Worm (Caenorhabditis elegans) whole organism, L1 larva: ENCODE measurements around the gene T20B12.7.
A peak's percentile ranks its signal among the peaks of the same experiment; 100 is the strongest.

ENCODE experiments used
- C04F5.9 ChIP-seq: sonication (generic microtip); optimal IDR thresholded peaks from 2 replicates; lab custom pipeline; 2016; ENCODE audit warnings: missing genetic modification characterization, missing compliant biosample characterization
- C16A3.4 ChIP-seq: fragments of 150-350 bp; optimal IDR thresholded peaks from 2 replicates; lab custom pipeline; 2014; ENCODE audit warnings: missing biosample characterization, missing genetic modification characterization
- C34B4.2 ChIP-seq: sonication (generic microtip); optimal IDR thresholded peaks from 2 replicates; lab custom pipeline; 2017; ENCODE audit warnings: mild to moderate bottlenecking, missing genetic modification characterization, missing compliant biosample characterization
- F16B12.6 ChIP-seq: fragments of 150-350 bp; optimal IDR thresholded peaks from 2 replicates; lab custom pipeline; 2014; ENCODE audit warnings: missing biosample characterization, missing genetic modification characterization
- aha-1 ChIP-seq: fragments of 150-350 bp; optimal IDR thresholded peaks from 2 replicates; lab custom pipeline; 2014; ENCODE audit warnings: missing biosample characterization, missing genetic modification characterization
- aly-2 ChIP-seq: fragments of 150-350 bp; optimal IDR thresholded peaks from 2 replicates; lab custom pipeline; 2014; ENCODE audit warnings: missing biosample characterization, missing genetic modification characterization
- ama-1 ChIP-seq: fragments of 150-350 bp; optimal IDR thresholded peaks from 2 replicates; lab custom pipeline; 2014
- ceh-63 ChIP-seq: fragments of 200-800 bp; sonication (Bioruptor generic); optimal IDR thresholded peaks from 2 replicates; lab custom pipeline; 2018; ENCODE audit warnings: mild to moderate bottlenecking, missing genetic modification characterization, missing compliant biosample characterization
- ceh-8 ChIP-seq: fragments of 200-800 bp; sonication (Bioruptor generic); optimal IDR thresholded peaks from 2 replicates; lab custom pipeline; 2018; ENCODE audit warnings: mild to moderate bottlenecking, missing genetic modification characterization, moderate library complexity, missing compliant biosample characterization
- ceh-82 ChIP-seq, 3 experiments: fragments of 150-350 bp in 1 of 3; sonication (generic microtip) in 2 of 3; optimal IDR thresholded peaks; 2 replicates each; lab custom pipeline; 2014 to 2017; ENCODE audit warnings: missing biosample characterization in 3 of 3, missing genetic modification characterization in 3 of 3
- ceh-88 ChIP-seq: fragments of 200-800 bp; sonication (Bioruptor generic); IDR thresholded peaks from 2 replicates; pipeline ENCODE4 v1.3.6; 2022; ENCODE audit warnings: missing genetic modification characterization, missing compliant biosample characterization
- ceh-90 ChIP-seq: sonication (generic microtip); optimal IDR thresholded peaks from 2 replicates; lab custom pipeline; 2016; ENCODE audit warnings: missing genetic modification characterization, missing compliant biosample characterization
- dpl-1 ChIP-seq, 3 experiments: fragments of 150-350 bp in 2 of 3; sonication (generic microtip) in 1 of 3; optimal IDR thresholded peaks; 2 replicates each; lab custom pipeline; 2014 to 2017; ENCODE audit warnings: missing biosample characterization in 3 of 3, missing genetic modification characterization in 3 of 3, missing genetic modification reagents in 3 of 3
- dsc-1 ChIP-seq: sonication (generic microtip); optimal IDR thresholded peaks from 2 replicates; lab custom pipeline; 2016; ENCODE audit warnings: mild to moderate bottlenecking, missing genetic modification characterization, missing compliant biosample characterization
- efl-1 ChIP-seq, 4 experiments: fragments of 150-350 bp; optimal IDR thresholded peaks in 3 of 4; peaks in 1 of 4; 1 replicate in 1 of 4; 2 replicates in 3 of 4; lab custom pipeline; 2014; ENCODE audit warnings: missing biosample characterization in 2 of 4, missing genetic modification characterization in 2 of 4, missing genetic modification reagents in 2 of 4
- efl-3 ChIP-seq: fragments of 200-800 bp; sonication (Bioruptor generic); optimal IDR thresholded peaks from 2 replicates; lab custom pipeline; 2018; ENCODE audit warnings: mild to moderate bottlenecking, missing genetic modification characterization, missing compliant biosample characterization
- egl-13 ChIP-seq: sonication (generic microtip); optimal IDR thresholded peaks from 2 replicates; lab custom pipeline; 2016; ENCODE audit warnings: missing genotype, missing genetic modification reagents, missing genetic modification characterization, missing compliant biosample characterization
- egl-27 ChIP-seq, 2 experiments: fragments of 150-350 bp in 1 of 2; sonication (generic microtip); optimal IDR thresholded peaks; 3 replicates each; lab custom pipeline; 2017 to 2018; ENCODE audit warnings: missing biosample characterization in 2 of 2, missing genetic modification characterization in 2 of 2, missing genetic modification reagents in 2 of 2
- elt-2 ChIP-seq: sonication (generic microtip); optimal IDR thresholded peaks from 2 replicates; lab custom pipeline; 2016; ENCODE audit warnings: missing genetic modification characterization, mild to moderate bottlenecking, inconsistent platforms, missing compliant biosample characterization, missing genetic modification reagents
- ets-5 ChIP-seq: fragments of 200-800 bp; sonication (Bioruptor generic); IDR thresholded peaks from 2 replicates; pipeline ENCODE4 v1.3.6; 2022; ENCODE audit warnings: missing genetic modification characterization, missing compliant biosample characterization
- fkh-10 ChIP-seq: sonication (generic microtip); optimal IDR thresholded peaks from 2 replicates; lab custom pipeline; 2017; ENCODE audit warnings: missing biosample characterization, missing genetic modification reagents, missing genetic modification characterization
- fos-1 ChIP-seq: fragments of 150-350 bp; optimal IDR thresholded peaks from 2 replicates; lab custom pipeline; 2014; ENCODE audit warnings: missing biosample characterization, missing genetic modification characterization
- hlh-17 ChIP-seq: fragments of 200-800 bp; sonication (Bioruptor generic); optimal IDR thresholded peaks from 2 replicates; lab custom pipeline; 2018; ENCODE audit warnings: missing genetic modification characterization, mild to moderate bottlenecking, missing compliant biosample characterization, moderate library complexity, borderline replicate concordance
- hlh-4 ChIP-seq: sonication (generic microtip); optimal IDR thresholded peaks from 2 replicates; lab custom pipeline; 2016; ENCODE audit warnings: mild to moderate bottlenecking, missing genetic modification characterization, missing compliant biosample characterization
- hpl-2 ChIP-seq: fragments of 150-350 bp; optimal IDR thresholded peaks from 2 replicates; lab custom pipeline; 2014; ENCODE audit warnings: missing biosample characterization, missing genetic modification reagents, missing genetic modification characterization
- irx-1 ChIP-seq: sonication (generic microtip); optimal IDR thresholded peaks from 2 replicates; lab custom pipeline; 2016; ENCODE audit warnings: missing genetic modification characterization, missing compliant biosample characterization
- lin-15B ChIP-seq: fragments of 150-350 bp; sonication (generic microtip); optimal IDR thresholded peaks from 3 replicates; lab custom pipeline; 2014; ENCODE audit warnings: missing biosample characterization, missing genetic modification characterization
- lin-35 ChIP-seq, 2 experiments: fragments of 150-350 bp; optimal IDR thresholded peaks; 2 replicates each; lab custom pipeline; 2014; ENCODE audit warnings: missing biosample characterization in 2 of 2, missing genetic modification characterization in 2 of 2, missing genetic modification reagents in 2 of 2
- lir-3 ChIP-seq: sonication (generic microtip); optimal IDR thresholded peaks from 2 replicates; lab custom pipeline; 2016; ENCODE audit warnings: mild to moderate bottlenecking, missing genetic modification characterization, moderate library complexity, missing compliant biosample characterization; ENCODE audit not compliant: poor library complexity
- mab-9 ChIP-seq: fragments of 200-800 bp; sonication (Bioruptor generic); IDR thresholded peaks from 2 replicates; pipeline ENCODE4 v1.3.6; 2022; ENCODE audit warnings: missing genetic modification reagents, missing genetic modification characterization, missing compliant biosample characterization
- nhr-11 ChIP-seq: fragments of 150-350 bp; optimal IDR thresholded peaks from 2 replicates; lab custom pipeline; 2014; ENCODE audit warnings: missing biosample characterization, missing genetic modification characterization
- nhr-19 ChIP-seq: fragments of 200-800 bp; sonication (Bioruptor generic); conservative IDR thresholded peaks from 2 replicates; pipeline ENCODE4 v1.3.6; 2022; ENCODE audit warnings: missing genetic modification characterization, missing compliant biosample characterization
- nhr-237 ChIP-seq: fragments of 150-350 bp; optimal IDR thresholded peaks from 2 replicates; lab custom pipeline; 2014; ENCODE audit warnings: missing biosample characterization, missing genetic modification characterization
- nhr-28 ChIP-seq: fragments of 150-350 bp; optimal IDR thresholded peaks from 2 replicates; lab custom pipeline; 2014; ENCODE audit warnings: missing biosample characterization, missing genetic modification characterization
- nhr-76 ChIP-seq: sonication (generic microtip); optimal IDR thresholded peaks from 2 replicates; lab custom pipeline; 2017; ENCODE audit warnings: missing biosample characterization, missing genetic modification characterization
- nhr-77 ChIP-seq: fragments of 150-350 bp; optimal IDR thresholded peaks from 2 replicates; lab custom pipeline; 2014; ENCODE audit warnings: missing biosample characterization, missing genetic modification characterization
- nhr-85 ChIP-seq: sonication (generic microtip); peaks from one replicate; lab custom pipeline; 2016; ENCODE audit warnings: missing genetic modification characterization, inconsistent platforms, missing compliant biosample characterization
- nhr-90 ChIP-seq: sonication (generic microtip); optimal IDR thresholded peaks from 2 replicates; lab custom pipeline; 2016; ENCODE audit warnings: mild to moderate bottlenecking, missing genetic modification characterization, missing compliant biosample characterization; ENCODE audit not compliant: poor library complexity
- pqm-1 ChIP-seq: sonication (generic microtip); optimal IDR thresholded peaks from 3 replicates; lab custom pipeline; 2017; ENCODE audit warnings: missing biosample characterization, missing genetic modification characterization
- rnt-1 ChIP-seq: sonication (generic microtip); optimal IDR thresholded peaks from 2 replicates; lab custom pipeline; 2016; ENCODE audit warnings: mild to moderate bottlenecking, missing genetic modification characterization, moderate library complexity, missing compliant biosample characterization
- skn-1 ChIP-seq: fragments of 150-350 bp; optimal IDR thresholded peaks from 2 replicates; lab custom pipeline; 2014; ENCODE audit warnings: missing biosample characterization, missing genetic modification characterization
- snpc-4 ChIP-seq: fragments of 150-350 bp; optimal IDR thresholded peaks from 2 replicates; lab custom pipeline; 2014; ENCODE audit warnings: missing biosample characterization, missing genetic modification characterization
- snu-23 ChIP-seq: sonication (generic microtip); optimal IDR thresholded peaks from 2 replicates; lab custom pipeline; 2016; ENCODE audit warnings: missing genetic modification characterization, missing compliant biosample characterization
- sox-4 ChIP-seq: sonication (generic microtip); optimal IDR thresholded peaks from 2 replicates; lab custom pipeline; 2016; ENCODE audit warnings: missing genetic modification characterization, missing compliant biosample characterization
- sptf-1 ChIP-seq: fragments of 150-350 bp; optimal IDR thresholded peaks from 2 replicates; lab custom pipeline; 2014; ENCODE audit warnings: missing biosample characterization, missing genetic modification characterization
- sup-37 ChIP-seq: fragments of 200-800 bp; sonication (Bioruptor generic); optimal IDR thresholded peaks from 2 replicates; lab custom pipeline; 2018; ENCODE audit warnings: mild to moderate bottlenecking, missing genetic modification characterization, missing compliant biosample characterization
- swsn-7 ChIP-seq: sonication (generic microtip); optimal IDR thresholded peaks from 2 replicates; lab custom pipeline; 2016; ENCODE audit warnings: missing genetic modification characterization, missing compliant biosample characterization
- tbx-2 ChIP-seq: sonication (generic microtip); optimal IDR thresholded peaks from 2 replicates; lab custom pipeline; 2016; ENCODE audit warnings: missing genetic modification characterization, missing compliant biosample characterization
- tlp-1 ChIP-seq: fragments of 150-350 bp; optimal IDR thresholded peaks from 2 replicates; lab custom pipeline; 2014; ENCODE audit warnings: missing biosample characterization, missing genetic modification characterization
- unc-30 ChIP-seq: sonication (generic microtip); optimal IDR thresholded peaks from 2 replicates; lab custom pipeline; 2017; ENCODE audit warnings: missing biosample characterization, missing genetic modification characterization
- unc-62 ChIP-seq: fragments of 150-350 bp; optimal IDR thresholded peaks from 2 replicates; lab custom pipeline; 2014; ENCODE audit warnings: missing biosample characterization, missing genetic modification reagents, missing genetic modification characterization
- unc-86 ChIP-seq: sonication (generic microtip); optimal IDR thresholded peaks from 2 replicates; lab custom pipeline; 2016; ENCODE audit warnings: missing genetic modification characterization, missing compliant biosample characterization
- unc-98 ChIP-seq: fragments of 200-800 bp; sonication (Bioruptor generic); IDR thresholded peaks from 2 replicates; pipeline ENCODE4 v1.3.6; 2022; ENCODE audit warnings: missing genetic modification characterization, missing compliant biosample characterization
- vab-15 ChIP-seq: sonication (generic microtip); optimal IDR thresholded peaks from 2 replicates; lab custom pipeline; 2017; ENCODE audit warnings: missing genotype, mild to moderate bottlenecking, missing genetic modification characterization, missing compliant biosample characterization

The T20B12.7 gene

ce11 chrIII:7387359-7387758, 8.5 kb upstream of the T20B12.7 start (continued):
- no peak for TF ChIP-seq hpl-2 (GFP tag; lab: Kevin White, UChicago)
- no peak for TF ChIP-seq ceh-63
- no peak for TF ChIP-seq aly-2 (tag; lab: Kevin White, UChicago)
- TF ChIP-seq sox-4 (tag; lab: Kevin White, UChicago) = no peak
- TF ChIP-seq C16A3.4 = no peak
- TF ChIP-seq nhr-237 (tag; lab: Kevin White, UChicago) = no peak
- peak; percentile 18 to 36 for TF ChIP-seq lin-35 (GFP tag; optimal IDR thresholded peaks at IDR 0.05; lab: Kevin White, UChicago)
- peak; percentile 13 for TF ChIP-seq unc-86 (tag; lab: Kevin White, UChicago)
- TF ChIP-seq ceh-82 (tag; optimal IDR thresholded peaks at IDR 0.05; lab: Kevin White, UChicago) = peak in 2 of 3 experiments; percentile 11 to 14
- no peak for TF ChIP-seq ets-5 (GFP tag; lab: Robert Waterston, UW)
- TF ChIP-seq nhr-19 (GFP tag; lab: Robert Waterston, UW) = 0 out of 2 replicates have a peak, but pooled peaks have one; percentile 10
- no peak for TF ChIP-seq hlh-17
- peak; percentile 20 to 23 for TF ChIP-seq efl-1 (optimal IDR thresholded peaks at IDR 0.05; lab: Kevin White, UChicago)
- TF ChIP-seq efl-1 (GFP tag; optimal IDR thresholded peaks at IDR 0.05 in 1 of 2; lab: Kevin White, UChicago) = peak; percentile 7 to 51
- TF ChIP-seq sptf-1 (tag; lab: Kevin White, UChicago) = no peak
- no peak for TF ChIP-seq pqm-1 (tag; lab: Kevin White, UChicago)
- TF ChIP-seq tbx-2 (tag; lab: Kevin White, UChicago) = no peak
- no peak for TF ChIP-seq dsc-1
- no peak for TF ChIP-seq lir-3 (tag; lab: Kevin White, UChicago)
- no peak for TF ChIP-seq hlh-4
- TF ChIP-seq aha-1 = no peak
- TF ChIP-seq egl-27 (tag; optimal IDR thresholded peaks at IDR 0.05; lab: Kevin White, UChicago) = no peak
- TF ChIP-seq ceh-90 (tag; lab: Kevin White, UChicago) = no peak
- no peak for TF ChIP-seq ceh-88
- TF ChIP-seq nhr-11 = no peak
- no peak for TF ChIP-seq vab-15
- TF ChIP-seq nhr-85 (tag; lab: Kevin White, UChicago) = no peak
- no peak for TF ChIP-seq fos-1 (tag; lab: Kevin White, UChicago)
- TF ChIP-seq ceh-8 (GFP tag; lab: Kevin White, UChicago) = no peak
- TF ChIP-seq fkh-10 = peak; percentile 24
- no peak for TF ChIP-seq efl-3
- no peak for TF ChIP-seq tlp-1
- TF ChIP-seq unc-30 (tag; lab: Kevin White, UChicago) = no peak
- TF ChIP-seq C04F5.9 (tag; lab: Kevin White, UChicago) = no peak
- no peak for TF ChIP-seq unc-98
- no peak for TF ChIP-seq egl-13
- TF ChIP-seq irx-1 (tag; lab: Kevin White, UChicago) = no peak
- peak; percentile 7 for TF ChIP-seq swsn-7 (tag; lab: Kevin White, UChicago)
- TF ChIP-seq rnt-1 (tag; lab: Kevin White, UChicago) = peak; percentile 16
- TF ChIP-seq skn-1 (tag; lab: Kevin White, UChicago) = no peak
- TF ChIP-seq lin-15B (tag; lab: Kevin White, UChicago) = peak; percentile 28
- TF ChIP-seq unc-62 (GFP tag; lab: Kevin White, UChicago) = no peak
- TF ChIP-seq nhr-76 (tag; lab: Kevin White, UChicago) = no peak
- TF ChIP-seq nhr-28 (tag; lab: Kevin White, UChicago) = no peak
- peak in 2 of 3 experiments; percentile 2 to 16 for TF ChIP-seq dpl-1 (GFP tag; optimal IDR thresholded peaks at IDR 0.05; lab: Kevin White, UChicago)
- TF ChIP-seq sup-37 (GFP tag; lab: Kevin White, UChicago) = no peak
- TF ChIP-seq snu-23 (GFP tag; lab: Kevin White, UChicago) = peak; percentile 33
- no peak for TF ChIP-seq F16B12.6 (tag; lab: Kevin White, UChicago)
- no peak for TF ChIP-seq C34B4.2 (tag; lab: Kevin White, UChicago)
- TF ChIP-seq ama-1 = no peak
- TF ChIP-seq snpc-4 (tag; lab: Kevin White, UChicago) = no peak
- TF ChIP-seq nhr-77 (tag; lab: Kevin White, UChicago) = no peak
- TF ChIP-seq nhr-90 (tag; lab: Kevin White, UChicago) = peak; percentile 9
- TF ChIP-seq elt-2 (tag; lab: Kevin White, UChicago) = peak; percentile 27
- no peak for TF ChIP-seq mab-9 (GFP tag; lab: Robert Waterston, UW)
